Worm (Caenorhabditis elegans) whole organism, L3 larva: ENCODE measurements around the gene W01B6.5.

Experiments
- elt-1 ChIP-seq: fragments of 150-350 bp; optimal IDR thresholded peaks from 2 replicates; lab custom pipeline; 2014; ENCODE audit warnings: missing biosample characterization, missing genetic modification characterization
- elt-3 ChIP-seq, 3 experiments: fragments of 150-350 bp in 1 of 3; sonication (generic microtip) in 2 of 3; optimal IDR thresholded peaks; 2 replicates in 2 of 3; 4 replicates in 1 of 3; lab custom pipeline; 2014 to 2017; ENCODE audit warnings: missing biosample characterization in 3 of 3, missing genetic modification characterization in 3 of 3
- fkh-10 ChIP-seq: sonication (generic microtip); optimal IDR thresholded peaks from 2 replicates; lab custom pipeline; 2017; ENCODE audit warnings: missing biosample characterization, missing genetic modification reagents, missing genetic modification characterization
- lin-39 ChIP-seq: fragments of 150-350 bp; optimal IDR thresholded peaks from 2 replicates; lab custom pipeline; 2018; ENCODE audit warnings: missing biosample characterization, missing genetic modification reagents, missing genetic modification characterization
- mdl-1 ChIP-seq: fragments of 150-350 bp; optimal IDR thresholded peaks from 2 replicates; lab custom pipeline; 2014; ENCODE audit warnings: missing biosample characterization, missing genetic modification characterization
- nhr-76 ChIP-seq: fragments of 150-350 bp; sonication (generic microtip); optimal IDR thresholded peaks from 5 replicates; lab custom pipeline; 2014; ENCODE audit warnings: missing biosample characterization, missing genetic modification characterization

DNA sequence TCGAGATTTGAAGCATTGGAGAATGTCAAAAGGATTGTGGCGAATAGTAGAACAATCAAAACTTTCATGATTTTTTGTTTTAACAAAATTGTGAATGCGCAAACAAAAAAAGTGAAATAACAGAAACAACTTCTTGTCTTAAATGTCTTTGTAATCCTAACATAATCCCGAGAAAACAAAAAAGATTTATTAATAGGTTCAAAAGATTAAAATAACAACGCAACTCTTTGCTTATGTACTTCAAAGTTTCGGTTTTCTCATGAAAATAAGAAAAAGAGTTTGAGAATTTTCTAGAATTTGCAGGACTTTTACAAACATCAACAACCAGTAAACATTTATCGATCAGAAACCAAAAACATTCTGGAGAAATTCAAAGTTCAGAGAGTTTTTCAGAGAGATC lies 13.8 kb downstream of the W01B6.5 start, which contains the start of gene ttr-39:
- no peak for TF ChIP-seq elt-1 (tag; lab: Kevin White, UChicago)
- TF ChIP-seq lin-39 (tag; lab: Kevin White, UChicago), result no peak
- no peak for TF ChIP-seq mdl-1 (tag; lab: Kevin White, UChicago)
- TF ChIP-seq fkh-10, result no peak
- TF ChIP-seq nhr-76, result no peak
- no peak for TF ChIP-seq elt-3 (tag; optimal IDR thresholded peaks at IDR 0.05; lab: Kevin White, UChicago)
